Fruit fly (Drosophila melanogaster): ENCODE data around the gene CG3402.

CG3402 gene

DNA sequence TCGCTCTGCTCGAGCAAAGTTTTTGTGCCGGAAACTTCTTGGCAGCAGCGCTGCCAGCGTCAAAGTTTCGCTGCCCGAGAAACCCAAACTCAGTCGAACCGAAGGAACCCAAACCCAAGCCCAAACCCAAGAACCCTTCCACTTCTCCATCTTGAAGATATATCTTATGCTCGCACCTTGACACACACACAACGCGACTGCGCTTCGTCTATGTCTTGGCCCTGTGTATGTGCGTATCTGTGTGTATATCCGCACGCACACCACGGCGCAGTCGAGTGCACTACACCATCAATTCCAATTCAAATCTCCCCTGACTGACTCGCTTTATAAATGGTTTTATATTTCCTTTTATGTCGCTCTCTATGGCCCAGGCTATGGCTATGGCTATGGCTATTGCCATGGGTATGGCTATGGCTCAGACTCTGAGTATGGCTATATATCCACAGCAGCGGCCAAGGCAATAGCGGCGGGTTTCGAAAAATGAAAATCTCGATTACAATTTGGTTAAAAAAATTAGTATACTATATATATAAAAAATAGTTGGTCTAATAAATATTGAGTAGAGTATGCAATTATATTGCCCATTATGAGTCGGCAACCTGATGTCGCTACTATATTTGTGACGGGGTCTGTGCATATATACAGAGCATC is 43.8 kb upstream of the CG3402 start:
- TF ChIP-seq CG11617 (GFP tag; optimal IDR thresholded peaks at IDR 0.05), result no peak
- TF ChIP-seq Clk (GFP tag; optimal IDR thresholded peaks at IDR 0.05), result no peak
- TF ChIP-seq CG7101 (tag; optimal IDR thresholded peaks at IDR 0.05), result peak; percentile 58
- TF ChIP-seq cic (GFP tag; optimal IDR thresholded peaks at IDR 0.05), result no peak
- peak; percentile 58 for TF ChIP-seq CG33017 (tag; optimal IDR thresholded peaks at IDR 0.05)
- TF ChIP-seq ovo (GFP tag; optimal IDR thresholded peaks at IDR 0.05), result no peak
- no peak for TF ChIP-seq toe (GFP tag; optimal IDR thresholded peaks at IDR 0.05)
- peak; percentile 51 for TF ChIP-seq CG12768 (GFP tag; optimal IDR thresholded peaks at IDR 0.05)
- TF ChIP-seq CG14711 (tag; optimal IDR thresholded peaks at IDR 0.05), result peak; percentile 54
- TF ChIP-seq CG7045 (GFP tag; optimal IDR thresholded peaks at IDR 0.05), result peak; percentile 63
- TF ChIP-seq tj (GFP tag; optimal IDR thresholded peaks at IDR 0.05), result no peak
- TF ChIP-seq CG1620 (GFP tag; optimal IDR thresholded peaks at IDR 0.05), result no peak
- peak; percentile 11 for TF ChIP-seq pad (GFP tag; optimal IDR thresholded peaks at IDR 0.05)
- TF ChIP-seq kay (GFP tag; ENCODE audit: borderline replicate concordance), result peak; percentile 32
- peak; percentile 31 for TF ChIP-seq CG5204 (GFP tag; optimal IDR thresholded peaks at IDR 0.05)

DNA sequence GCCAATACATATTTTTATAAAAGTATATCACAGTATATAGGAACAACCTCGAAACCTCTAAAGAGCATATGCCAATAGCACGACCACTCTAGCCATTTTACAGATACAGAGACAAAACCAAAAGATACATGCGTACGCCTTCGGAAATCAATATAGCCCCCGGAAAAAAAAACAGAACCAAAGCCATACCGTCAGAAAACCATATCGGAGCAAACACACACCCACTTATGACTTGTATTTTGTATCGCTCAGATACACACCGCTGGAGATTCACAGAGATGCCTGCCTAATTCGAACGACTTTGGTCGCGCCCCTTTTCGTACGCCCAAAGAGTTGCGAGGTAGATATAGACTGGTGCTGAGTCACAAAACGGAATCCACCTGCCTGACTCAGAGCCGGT is 42.8 kb upstream of the CG3402 start:
- no peak for TF ChIP-seq Clk (GFP tag; optimal IDR thresholded peaks at IDR 0.05)
- TF ChIP-seq CG7045 (GFP tag; optimal IDR thresholded peaks at IDR 0.05), result no peak
- TF ChIP-seq ovo (GFP tag; optimal IDR thresholded peaks at IDR 0.05), result no peak
- no peak for TF ChIP-seq bab1 (GFP tag; optimal IDR thresholded peaks at IDR 0.05)
- no peak for TF ChIP-seq Hr96 (GFP tag; optimal IDR thresholded peaks at IDR 0.05)
- TF ChIP-seq tj (GFP tag; optimal IDR thresholded peaks at IDR 0.05), result no peak
- TF ChIP-seq toe (GFP tag; optimal IDR thresholded peaks at IDR 0.05), result no peak
- no peak for TF ChIP-seq CG1620 (GFP tag; optimal IDR thresholded peaks at IDR 0.05)
- no peak for TF ChIP-seq CG14711 (tag; optimal IDR thresholded peaks at IDR 0.05)
- no peak for TF ChIP-seq CG7101 (tag; optimal IDR thresholded peaks at IDR 0.05)
- TF ChIP-seq kay (GFP tag; ENCODE audit: borderline replicate concordance), result no peak

DNA sequence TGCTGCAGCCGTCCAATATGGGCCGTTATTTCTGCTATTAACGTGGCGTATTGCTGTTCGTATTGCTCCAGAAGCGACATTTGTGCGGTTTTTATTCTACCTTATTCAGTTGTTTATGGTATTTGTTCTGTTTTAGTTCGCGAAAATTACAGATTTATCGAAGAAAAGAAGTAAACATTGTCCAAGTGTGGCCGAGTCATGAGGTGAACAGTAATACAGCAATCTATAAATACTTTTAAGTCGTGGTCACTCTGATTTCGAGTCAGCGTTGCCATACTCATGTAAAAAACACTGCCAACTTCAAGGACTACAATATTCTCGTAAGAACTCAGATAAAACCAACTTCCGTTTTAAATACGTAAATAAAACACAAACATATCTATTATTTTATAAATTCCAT is 40.0 kb upstream of the CG3402 start, which contains the start of gene Vti1a:
Gene Vti1a, minus strand, starts transcription at position 221 of the 400 bp plus-strand sequence.
- TF ChIP-seq CG7045 (GFP tag; optimal IDR thresholded peaks at IDR 0.05) (no peak), CG11617 (GFP tag; optimal IDR thresholded peaks at IDR 0.05) (no peak), bab1 (GFP tag; optimal IDR thresholded peaks at IDR 0.05) (peak; percentile 36), Clk (GFP tag; optimal IDR thresholded peaks at IDR 0.05) (no peak)

DNA sequence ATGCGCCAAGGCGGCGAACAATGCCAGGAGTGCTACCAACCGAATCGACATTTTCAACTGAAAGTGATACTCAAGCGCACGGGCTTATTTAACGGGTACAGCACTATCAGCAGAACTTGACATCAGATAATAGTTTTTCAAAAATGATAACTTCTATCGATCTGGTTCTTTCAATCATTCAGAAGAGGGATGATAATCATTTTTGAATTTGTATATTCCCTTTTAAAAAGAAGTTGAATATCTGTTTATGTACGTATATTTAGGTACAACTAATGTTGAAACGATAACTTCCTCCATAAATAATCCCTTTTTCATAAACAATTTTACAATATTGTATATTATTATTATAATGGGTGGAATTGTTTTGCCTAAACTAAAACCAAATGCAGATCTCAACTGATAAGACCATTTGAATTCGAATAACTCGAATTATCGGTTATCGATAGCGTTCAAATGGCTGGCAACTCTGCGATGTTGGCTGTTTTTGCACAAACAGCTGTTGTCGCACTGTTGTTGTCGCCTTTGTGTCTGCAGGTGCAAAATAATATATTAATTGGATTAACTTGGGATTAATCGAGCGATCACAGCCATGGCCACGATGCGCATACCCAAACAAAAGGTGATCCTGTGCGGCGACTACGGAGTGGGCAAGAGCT is 37.5 kb upstream of the CG3402 start, which contains the start of the genes CG32483 and RabX6:
Gene CG32483, minus strand, starts transcription at position 51 of the 656 bp plus-strand sequence.
Gene RabX6, plus strand, starts transcription at position 487 of the 656 bp plus-strand sequence.
- TF ChIP-seq ovo (GFP tag; optimal IDR thresholded peaks at IDR 0.05) (no peak), CG14711 (tag; optimal IDR thresholded peaks at IDR 0.05) (peak; percentile 73), CG5204 (GFP tag; optimal IDR thresholded peaks at IDR 0.05) (no peak), bab1 (GFP tag; optimal IDR thresholded peaks at IDR 0.05) (peak; percentile 36)

DNA sequence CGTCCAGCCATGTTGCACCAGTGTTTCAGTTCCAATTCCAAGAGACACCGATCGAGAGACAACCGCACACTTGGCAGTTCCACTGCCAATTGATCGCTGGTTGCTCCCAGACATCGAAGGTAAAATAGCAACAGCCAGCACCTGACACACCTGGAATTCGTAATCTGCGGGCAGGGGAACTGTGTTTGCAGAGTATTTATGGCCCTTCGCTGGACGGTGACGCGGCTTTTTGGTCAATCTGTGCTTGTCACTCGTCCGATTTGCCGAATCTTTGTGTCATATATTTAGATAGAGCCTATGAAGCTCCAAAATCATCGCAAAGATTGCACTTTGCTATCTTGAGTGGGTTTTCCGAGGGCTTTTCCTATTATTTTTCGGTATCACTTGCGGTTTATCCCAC is 35.2 kb upstream of the CG3402 start, which contains the start of gene hiro:
Gene hiro, minus strand, starts transcription at position 101 of the 400 bp plus-strand sequence.
- no peak for TF ChIP-seq CG7045 (GFP tag; optimal IDR thresholded peaks at IDR 0.05)

DNA sequence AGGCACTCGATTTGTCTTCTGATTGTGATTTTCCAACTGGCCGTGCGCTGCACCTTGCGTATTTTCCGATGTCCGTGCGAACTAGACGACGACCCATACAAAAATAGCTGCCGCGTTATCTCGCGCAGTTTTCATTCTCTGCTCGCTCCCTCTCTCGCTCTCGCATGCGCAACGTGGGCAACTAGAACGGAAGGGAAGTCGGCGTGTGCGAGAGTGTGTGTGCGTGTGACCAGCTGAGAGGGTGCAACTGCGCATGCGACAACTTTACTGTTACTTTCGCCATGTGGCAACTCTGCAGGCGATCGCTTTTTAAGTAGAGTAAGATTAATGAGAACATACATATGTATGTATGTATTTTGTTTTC is 32.7 kb upstream of the CG3402 start, which contains the start of gene ebd1:
Gene ebd1, minus strand, starts transcription at position 109 of the 364 bp plus-strand sequence.
- TF ChIP-seq pad (GFP tag; optimal IDR thresholded peaks at IDR 0.05) (peak; percentile 30), CG14711 (tag; optimal IDR thresholded peaks at IDR 0.05) (peak; percentile 52), Mnt (GFP tag; optimal IDR thresholded peaks at IDR 0.05) (peak; percentile 25), kay (GFP tag; ENCODE audit: borderline replicate concordance) (no peak), CG7101 (tag; optimal IDR thresholded peaks at IDR 0.05) (no peak), ovo (GFP tag; optimal IDR thresholded peaks at IDR 0.05) (peak; percentile 92), Clk (GFP tag; optimal IDR thresholded peaks at IDR 0.05) (no peak), cnc (optimal IDR thresholded peaks at IDR 0.05) (no peak), CG33017 (tag; optimal IDR thresholded peaks at IDR 0.05) (no peak), tj (GFP tag; optimal IDR thresholded peaks at IDR 0.05) (peak; percentile 31), toe (GFP tag; optimal IDR thresholded peaks at IDR 0.05) (no peak), CG7045 (GFP tag; optimal IDR thresholded peaks at IDR 0.05) (no peak)

DNA sequence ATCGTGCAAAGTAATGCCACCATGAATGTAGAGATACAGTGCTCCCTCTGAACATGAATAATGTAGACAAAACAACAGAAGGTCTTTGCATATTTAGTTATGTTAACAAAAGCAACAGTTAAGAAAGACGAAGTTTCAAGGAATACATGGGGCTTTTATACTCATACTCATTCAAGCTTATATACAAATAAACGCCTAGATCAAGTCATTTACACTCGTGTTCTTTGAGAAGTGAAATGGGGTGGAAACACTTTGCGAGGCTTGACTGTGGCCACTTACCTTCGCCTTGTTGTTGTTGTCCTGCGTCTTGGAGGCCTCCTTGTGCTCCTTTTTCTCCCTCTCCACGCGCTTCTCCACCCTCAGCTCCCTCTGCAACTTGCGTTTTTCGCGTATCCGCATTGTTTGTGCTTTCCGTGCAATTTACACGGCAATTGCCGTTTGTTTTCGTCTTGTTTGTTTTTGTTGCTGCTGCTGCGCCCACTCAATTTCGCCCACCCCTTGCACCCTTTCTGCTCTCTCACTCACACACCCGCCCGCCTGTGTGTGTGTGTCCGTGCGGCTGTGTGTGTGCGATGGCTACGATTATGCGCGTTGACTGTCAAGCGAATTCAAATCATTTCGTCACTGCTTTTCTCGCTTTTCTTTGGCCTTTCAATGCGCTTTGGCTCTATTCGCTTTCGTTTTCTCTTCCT is 32.2 kb upstream of the CG3402 start:
- TF ChIP-seq tj (GFP tag; optimal IDR thresholded peaks at IDR 0.05) (peak; percentile 56), Hr96 (GFP tag; optimal IDR thresholded peaks at IDR 0.05) (peak; percentile 3), Mnt (GFP tag; optimal IDR thresholded peaks at IDR 0.05) (peak; percentile 1), CG7101 (tag; optimal IDR thresholded peaks at IDR 0.05) (no peak), CG1620 (GFP tag; optimal IDR thresholded peaks at IDR 0.05) (no peak)

Measured in whole organism, adult.